Fruit fly (Drosophila melanogaster) whole organism, embryonic: ENCODE data around the gene CG43163.
A peak's percentile ranks its signal among the peaks of the same experiment; 100 is the strongest.

Experiments used
- Atf6 ChIP-seq: fragments of 200-800 bp; sonication (Bioruptor generic); IDR thresholded peaks from 2 replicates; pipeline ENCODE4 v1.3.6; 2022; ENCODE audit warnings: missing biosample characterization, missing genetic modification characterization
- CG1024 ChIP-seq: fragments of 200-800 bp; sonication (Bioruptor generic); IDR thresholded peaks from 2 replicates; pipeline ENCODE4 v1.3.6; 2022; ENCODE audit warnings: missing biosample characterization, missing genetic modification characterization
- CG10267 ChIP-seq: fragments of 200-800 bp; sonication (Bioruptor generic); optimal IDR thresholded peaks from 2 replicates; lab custom pipeline; 2018; ENCODE audit warnings: missing biosample characterization, mild to moderate bottlenecking, missing genetic modification characterization, moderate library complexity
- CG10543 ChIP-seq: fragments of 200-800 bp; sonication (Bioruptor generic); optimal IDR thresholded peaks from 3 replicates; lab custom pipeline; 2017; ENCODE audit warnings: missing biosample characterization, mild to moderate bottlenecking, missing genetic modification characterization, moderate library complexity
- CG10979 ChIP-seq: fragments of 200-800 bp; sonication (Bioruptor generic); optimal IDR thresholded peaks from 2 replicates; lab custom pipeline; 2018; ENCODE audit warnings: missing biosample characterization, mild to moderate bottlenecking, missing genetic modification characterization, moderate library complexity
- CG11695 ChIP-seq: fragments of 200-800 bp; sonication (Bioruptor generic); IDR thresholded peaks from 3 replicates; pipeline ENCODE4 v1.3.6; 2022; ENCODE audit warnings: missing biosample characterization, missing genetic modification characterization
- CG11723 ChIP-seq: fragments of 200-800 bp; sonication (Bioruptor generic); optimal IDR thresholded peaks from 2 replicates; lab custom pipeline; 2017; ENCODE audit warnings: missing biosample characterization, mild to moderate bottlenecking, missing genetic modification characterization
- CG12155 ChIP-seq: fragments of 200-800 bp; sonication (Bioruptor generic); optimal IDR thresholded peaks from 3 replicates; lab custom pipeline; 2016; ENCODE audit warnings: missing biosample characterization, missing genetic modification characterization
- CG13424 ChIP-seq: fragments of 200-800 bp; sonication (Bioruptor generic); optimal IDR thresholded peaks from 2 replicates; lab custom pipeline; 2019; ENCODE audit warnings: missing biosample characterization, mild to moderate bottlenecking, missing genetic modification characterization, moderate library complexity
- CG14014 ChIP-seq: fragments of 200-800 bp; sonication (Bioruptor generic); IDR thresholded peaks from 2 replicates; pipeline ENCODE4 v1.3.6; 2022; ENCODE audit warnings: missing biosample characterization, missing genetic modification characterization
- CG15011 ChIP-seq: fragments of 200-800 bp; sonication (Bioruptor generic); optimal IDR thresholded peaks from 3 replicates; lab custom pipeline; 2018; ENCODE audit warnings: missing biosample characterization, mild to moderate bottlenecking, missing genetic modification characterization
- CG15269 ChIP-seq: fragments of 200-800 bp; sonication (Bioruptor generic); optimal IDR thresholded peaks from 2 replicates; lab custom pipeline; 2018; ENCODE audit warnings: missing biosample characterization, mild to moderate bottlenecking, missing genetic modification characterization, moderate library complexity
- CG17328 ChIP-seq: fragments of 200-800 bp; sonication (Bioruptor generic); IDR thresholded peaks from 2 replicates; pipeline ENCODE4 v1.3.6; 2022; ENCODE audit warnings: missing biosample characterization, missing genetic modification characterization
- CG18262 ChIP-seq: fragments of 200-800 bp; optimal IDR thresholded peaks from 3 replicates; lab custom pipeline; 2019; ENCODE audit warnings: missing biosample characterization, mild to moderate bottlenecking, missing genetic modification characterization, moderate library complexity
- CG2120 ChIP-seq: fragments of 200-800 bp; sonication (Bioruptor generic); optimal IDR thresholded peaks from 3 replicates; lab custom pipeline; 2016; ENCODE audit warnings: missing biosample characterization, missing genetic modification characterization
- CG32532 ChIP-seq: fragments of 200-800 bp; sonication (Bioruptor generic); IDR thresholded peaks from 2 replicates; pipeline ENCODE4 v1.3.6; 2022; ENCODE audit warnings: missing biosample characterization, missing genetic modification characterization
- CG5180 ChIP-seq: fragments of 200-800 bp; sonication (Bioruptor generic); optimal IDR thresholded peaks from 3 replicates; lab custom pipeline; 2017; ENCODE audit warnings: missing biosample characterization, missing genetic modification characterization, mild to moderate bottlenecking, moderate library complexity, missing genetic modification reagents
- CG6854 ChIP-seq: fragments of 200-800 bp; sonication (Bioruptor generic); optimal IDR thresholded peaks from 3 replicates; lab custom pipeline; 2017; ENCODE audit warnings: missing biosample characterization, mild to moderate bottlenecking, missing genetic modification characterization
- CG7786 ChIP-seq: fragments of 200-800 bp; sonication (Bioruptor generic); optimal IDR thresholded peaks from 2 replicates; lab custom pipeline; 2016; ENCODE audit warnings: missing biosample characterization, missing genetic modification characterization
- CG8924 ChIP-seq: fragments of 200-800 bp; optimal IDR thresholded peaks from 3 replicates; lab custom pipeline; 2019; ENCODE audit warnings: missing biosample characterization, mild to moderate bottlenecking, missing genetic modification characterization, moderate library complexity
- CG9437 ChIP-seq: fragments of 200-800 bp; sonication (Bioruptor generic); optimal IDR thresholded peaks from 2 replicates; lab custom pipeline; 2018; ENCODE audit warnings: missing biosample characterization, mild to moderate bottlenecking, missing genetic modification characterization
- CkIIα-i1 ChIP-seq: fragments of 200-800 bp; sonication (Bioruptor generic); IDR thresholded peaks from 2 replicates; pipeline ENCODE4 v1.3.6; 2022; ENCODE audit warnings: missing biosample characterization, missing genetic modification characterization
- CoRest ChIP-seq: fragments of 200-800 bp; sonication (Bioruptor generic); optimal IDR thresholded peaks from 3 replicates; lab custom pipeline; 2018; ENCODE audit warnings: missing biosample characterization, mild to moderate bottlenecking, missing genetic modification characterization, moderate library complexity
- D ChIP-seq, 2 experiments: fragments of 200-800 bp in 1 of 2; fragments of >200 bp in 1 of 2; sonication (Bioruptor generic) in 1 of 2; optimal IDR thresholded peaks; 2 replicates in 1 of 2; 3 replicates in 1 of 2; lab custom pipeline; 2017; ENCODE audit warnings: mild to moderate bottlenecking in 1 of 2, missing biosample characterization in 1 of 2, missing genetic modification characterization in 1 of 2, missing genetic modification reagents in 1 of 2
- Fer1 ChIP-seq: fragments of 200-800 bp; sonication (Bioruptor generic); optimal IDR thresholded peaks from 2 replicates; lab custom pipeline; 2017; ENCODE audit warnings: missing biosample characterization, mild to moderate bottlenecking, missing genetic modification characterization
- GATAe ChIP-seq: fragments of 200-800 bp; sonication (Bioruptor generic); conservative IDR thresholded peaks from 2 replicates; pipeline ENCODE4 v1.3.6; 2022; ENCODE audit warnings: missing biosample characterization, missing genetic modification characterization
- HLH3B ChIP-seq: fragments of 200-800 bp; sonication (Bioruptor generic); IDR thresholded peaks from 2 replicates; pipeline ENCODE4 v1.3.6; 2022; ENCODE audit warnings: missing biosample characterization, missing genetic modification characterization
- Hr3 ChIP-seq: fragments of 200-800 bp; sonication (Bioruptor generic); optimal IDR thresholded peaks from 3 replicates; lab custom pipeline; 2016; ENCODE audit warnings: missing biosample characterization, missing genetic modification characterization
- Meics ChIP-seq: fragments of 200-800 bp; sonication (Bioruptor generic); optimal IDR thresholded peaks from 2 replicates; lab custom pipeline; 2017; ENCODE audit warnings: missing biosample characterization, mild to moderate bottlenecking, missing genetic modification characterization
- Side ChIP-seq: fragments of 200-800 bp; sonication (Bioruptor generic); optimal IDR thresholded peaks from 2 replicates; lab custom pipeline; 2016; ENCODE audit warnings: missing biosample characterization, missing genetic modification characterization
- Trl ChIP-seq, 3 experiments: fragments of >200 bp in 2 of 3; fragments of 200-800 bp in 1 of 3; sonication (Bioruptor generic) in 1 of 3; optimal IDR thresholded peaks; 2 replicates in 1 of 3; 3 replicates in 2 of 3; lab custom pipeline; 2016 to 2017; ENCODE audit warnings: missing biosample characterization in 1 of 3, missing genetic modification characterization in 1 of 3
- bab2 ChIP-seq: fragments of 200-800 bp; sonication (Bioruptor generic); optimal IDR thresholded peaks from 2 replicates; lab custom pipeline; 2016; ENCODE audit warnings: missing biosample characterization, missing genetic modification characterization
- bbx ChIP-seq: fragments of 200-800 bp; sonication (Bioruptor generic); IDR thresholded peaks from 2 replicates; pipeline ENCODE4 v1.3.6; 2022; ENCODE audit warnings: missing biosample characterization, missing genetic modification characterization; ENCODE audit not compliant: partially characterized antibody
- chif ChIP-seq, 2 experiments: fragments of 200-800 bp; sonication (Bioruptor generic); optimal IDR thresholded peaks; 3 replicates each; lab custom pipeline; 2016; ENCODE audit warnings: missing biosample characterization in 2 of 2, missing genetic modification characterization in 2 of 2
- chn ChIP-seq: fragments of 200-800 bp; sonication (Bioruptor generic); optimal IDR thresholded peaks from 2 replicates; lab custom pipeline; 2016; ENCODE audit warnings: missing biosample characterization, missing genetic modification characterization
- danr ChIP-seq: fragments of 200-800 bp; sonication (Bioruptor generic); IDR thresholded peaks from 2 replicates; pipeline ENCODE4 v1.3.6; 2022; ENCODE audit warnings: missing biosample characterization, missing genetic modification characterization
- dmrt99B ChIP-seq: fragments of 200-800 bp; sonication (Bioruptor generic); optimal IDR thresholded peaks from 2 replicates; lab custom pipeline; 2018; ENCODE audit warnings: missing biosample characterization, mild to moderate bottlenecking, missing genetic modification characterization, moderate library complexity
- esg ChIP-seq: fragments of 200-800 bp; sonication (Bioruptor generic); conservative IDR thresholded peaks from 2 replicates; pipeline ENCODE4 v1.3.6; 2022; ENCODE audit warnings: missing biosample characterization, missing genetic modification characterization
- gfzf ChIP-seq: fragments of 200-800 bp; sonication (Bioruptor generic); optimal IDR thresholded peaks from 2 replicates; lab custom pipeline; 2016; ENCODE audit warnings: missing biosample characterization, mild to moderate bottlenecking, missing genetic modification characterization, moderate library complexity
- lilli ChIP-seq: fragments of 200-800 bp; sonication (Bioruptor generic); optimal IDR thresholded peaks from 3 replicates; lab custom pipeline; 2016; ENCODE audit warnings: missing biosample characterization, missing genetic modification characterization
- maf-S ChIP-seq: fragments of 200-800 bp; sonication (Bioruptor generic); optimal IDR thresholded peaks from 2 replicates; lab custom pipeline; 2016; ENCODE audit warnings: missing biosample characterization, missing genetic modification characterization
- mam ChIP-seq: fragments of 200-800 bp; sonication (Bioruptor generic); optimal IDR thresholded peaks from 3 replicates; lab custom pipeline; 2016; ENCODE audit warnings: missing biosample characterization, missing genetic modification characterization
- nmo ChIP-seq: fragments of 200-800 bp; sonication (Bioruptor generic); optimal IDR thresholded peaks from 2 replicates; lab custom pipeline; 2018; ENCODE audit warnings: missing biosample characterization, mild to moderate bottlenecking, missing genetic modification characterization, moderate library complexity
- pita ChIP-seq: fragments of 200-800 bp; sonication (Bioruptor generic); optimal IDR thresholded peaks from 2 replicates; lab custom pipeline; 2017; ENCODE audit warnings: missing biosample characterization, mild to moderate bottlenecking, missing genetic modification characterization
- salm ChIP-seq: fragments of 200-800 bp; sonication (Bioruptor generic); optimal IDR thresholded peaks from 2 replicates; lab custom pipeline; 2018; ENCODE audit warnings: missing biosample characterization, mild to moderate bottlenecking, missing genetic modification characterization
- tio ChIP-seq: fragments of 200-800 bp; sonication (Bioruptor generic); optimal IDR thresholded peaks from 2 replicates; lab custom pipeline; 2017; ENCODE audit warnings: missing biosample characterization, missing genetic modification characterization, inconsistent platforms

Gene CG43163

dm6 chr3L:8525691-8526421, 18.9 kb upstream of the CG43163 start (continued):
- peak; percentile 62 for TF ChIP-seq Meics
- peak; percentile 24 for TF ChIP-seq CG10267 (tag; lab: Kevin White, UChicago)
- peak; percentile 1 for TF ChIP-seq maf-S (GFP tag; lab: Kevin White, UChicago)
- no peak for TF ChIP-seq danr (GFP tag; lab: Robert Waterston, UW)
- peak; percentile 39 for TF ChIP-seq CG18262 (tag; lab: Kevin White, UChicago)
- TF ChIP-seq CG2120 (GFP tag; lab: Kevin White, UChicago): peak; percentile 80
- TF ChIP-seq HLH3B (GFP tag; lab: Robert Waterston, UW): 0 out of 2 replicates have a peak, but pooled peaks have one; percentile 12
- TF ChIP-seq CG13424 (tag; lab: Kevin White, UChicago): peak; percentile 41
- 0 out of 2 replicates have a peak, but pooled peaks have one; percentile 46 for TF ChIP-seq Atf6
- no peak for TF ChIP-seq Trl (optimal IDR thresholded peaks at IDR 0.05; lab: Kevin White, UChicago)
- TF ChIP-seq Trl (GFP tag; optimal IDR thresholded peaks at IDR 0.05; lab: Kevin White, UChicago): peak; percentile 25
- TF ChIP-seq CG1024 (GFP tag; lab: Robert Waterston, UW): no peak
- no peak for TF ChIP-seq D (optimal IDR thresholded peaks at IDR 0.05; lab: Kevin White, UChicago)
- no peak for TF ChIP-seq D (GFP tag; optimal IDR thresholded peaks at IDR 0.05; lab: Kevin White, UChicago)
- TF ChIP-seq CG9437 (GFP tag; lab: Kevin White, UChicago): peak; percentile 19
- TF ChIP-seq CkIIα-i1 (GFP tag; lab: Robert Waterston, UW): no peak
- TF ChIP-seq CG12155 (GFP tag; lab: Kevin White, UChicago): peak; percentile 32
- peak; percentile 58 for TF ChIP-seq mam (GFP tag; lab: Kevin White, UChicago)
- no peak for TF ChIP-seq tio (GFP tag; lab: Kevin White, UChicago)
- TF ChIP-seq CG32532 (GFP tag; lab: Robert Waterston, UW): peak; percentile 49; the same call in 1 of the 2 replicates
- TF ChIP-seq chn: peak; percentile 8
- TF ChIP-seq CG10979 (tag; lab: Kevin White, UChicago): no peak
- TF ChIP-seq CG10543 (GFP tag; lab: Kevin White, UChicago): peak; percentile 66
- no peak for TF ChIP-seq pita (GFP tag; lab: Kevin White, UChicago)
- TF ChIP-seq Hr3 (GFP tag; lab: Kevin White, UChicago): peak; percentile 22
- peak; percentile 38 for TF ChIP-seq CG15269 (tag; lab: Kevin White, UChicago)
- TF ChIP-seq CG7786 (GFP tag; lab: Kevin White, UChicago): peak; percentile 57
- peak; percentile 46 for TF ChIP-seq bab2
- TF ChIP-seq lilli (GFP tag; lab: Kevin White, UChicago): peak; percentile 69
- TF ChIP-seq CG11695 (GFP tag; lab: Robert Waterston, UW): peak; percentile 63; the same call in 2 of the 3 replicates
- TF ChIP-seq CG17328 (GFP tag; lab: Robert Waterston, UW): no peak
- peak; percentile 11 for TF ChIP-seq CG8924 (tag; lab: Kevin White, UChicago)
- peak; percentile 70 for TF ChIP-seq GATAe (GFP tag; lab: Robert Waterston, UW)
- TF ChIP-seq CG6854 (GFP tag; lab: Kevin White, UChicago): peak; percentile 27
- peak; percentile 27 for TF ChIP-seq nmo (GFP tag; lab: Kevin White, UChicago)

dm6 chr3L:8524816-8525625, 18.1 kb upstream of the CG43163 start, which contains the start of the genes GstO1 and foi:
TSS of gene GstO1 (minus strand) at chr3L:8524866.
TSS of gene foi (plus strand) at chr3L:8525244.
- TF ChIP-seq CG15011 (GFP tag; lab: Kevin White, UChicago) (no peak), CoRest (tag; lab: Kevin White, UChicago) (peak; percentile 57), dmrt99B (tag; lab: Kevin White, UChicago) (peak; percentile 28), Side (GFP tag; lab: Kevin White, UChicago) (no peak), CG13424 (tag; lab: Kevin White, UChicago) (peak; percentile 19), gfzf (GFP tag; lab: Kevin White, UChicago) (peak; percentile 15), Fer1 (GFP tag; lab: Kevin White, UChicago) (peak; percentile 16), CG14014 (GFP tag; lab: Robert Waterston, UW) (no peak; the same call in 1 of the 2 replicates), esg (no peak), CG5180 (GFP tag; lab: Kevin White, UChicago) (no peak), bbx (GFP tag; lab: Robert Waterston, UW) (peak; percentile 99), CG11723 (no peak), salm (tag; lab: Kevin White, UChicago) (no peak), chif (GFP tag; optimal IDR thresholded peaks at IDR 0.05; lab: Kevin White, UChicago) (no peak)
